Worm (Caenorhabditis elegans) whole organism, mixed stage, embryonic: ENCODE results near the gene tag-325.

ENCODE experiments used
- M03D4.4 ChIP-seq: sonication (generic microtip); optimal IDR thresholded peaks from 2 replicates; lab custom pipeline; 2017; ENCODE audit warnings: mild to moderate bottlenecking, missing genetic modification characterization, missing compliant biosample characterization
- ceh-39 ChIP-seq: fragments of 150-350 bp; optimal IDR thresholded peaks from 2 replicates; lab custom pipeline; 2014; ENCODE audit warnings: missing biosample characterization, missing genetic modification characterization
- ceh-43 ChIP-seq: fragments of 200-800 bp; sonication (Bioruptor generic); optimal IDR thresholded peaks from 2 replicates; lab custom pipeline; 2018; ENCODE audit warnings: mild to moderate bottlenecking, missing genetic modification characterization, moderate library complexity, missing compliant biosample characterization
- ceh-83 ChIP-seq: fragments of 200-800 bp; sonication (Bioruptor generic); optimal IDR thresholded peaks from 2 replicates; lab custom pipeline; 2018; ENCODE audit warnings: mild to moderate bottlenecking, missing genetic modification characterization, missing compliant biosample characterization
- ces-1 ChIP-seq: fragments of 150-350 bp; optimal IDR thresholded peaks from 2 replicates; lab custom pipeline; 2014; ENCODE audit warnings: missing biosample characterization, missing genetic modification reagents, missing genetic modification characterization
- cnd-1 ChIP-seq: fragments of 200-800 bp; sonication (Bioruptor generic); optimal IDR thresholded peaks from 2 replicates; lab custom pipeline; 2018; ENCODE audit warnings: mild to moderate bottlenecking, missing genetic modification characterization, missing compliant biosample characterization
- drap-1 ChIP-seq: fragments of 200-800 bp; sonication (Bioruptor generic); optimal IDR thresholded peaks from 3 replicates; lab custom pipeline; 2018; ENCODE audit warnings: mild to moderate bottlenecking, missing genetic modification characterization, missing compliant biosample characterization
- elt-1 ChIP-seq: sonication (generic microtip); optimal IDR thresholded peaks from 2 replicates; lab custom pipeline; 2017; ENCODE audit warnings: missing genetic modification characterization, mild to moderate bottlenecking, missing compliant biosample characterization, antibody characterized with exemption, moderate library complexity, borderline replicate concordance; ENCODE audit not compliant: insufficient read depth
- elt-3 ChIP-seq: fragments of 150-350 bp; optimal IDR thresholded peaks from 2 replicates; lab custom pipeline; 2014; ENCODE audit warnings: missing biosample characterization, missing genetic modification characterization
- flh-1 ChIP-seq: fragments of 200-800 bp; sonication (Bioruptor generic); optimal IDR thresholded peaks from 2 replicates; lab custom pipeline; 2018; ENCODE audit warnings: mild to moderate bottlenecking, missing genetic modification characterization, moderate library complexity, missing compliant biosample characterization
- hlh-1 ChIP-seq: fragments of 150-350 bp; optimal IDR thresholded peaks from 2 replicates; lab custom pipeline; 2014; ENCODE audit warnings: missing biosample characterization, missing genetic modification reagents, missing genetic modification characterization
- lin-13 ChIP-seq: fragments of 150-350 bp; optimal IDR thresholded peaks from 2 replicates; lab custom pipeline; 2014; ENCODE audit warnings: missing biosample characterization, missing genetic modification characterization
- lin-32 ChIP-seq: fragments of 200-800 bp; sonication (Bioruptor generic); optimal IDR thresholded peaks from 2 replicates; lab custom pipeline; 2018; ENCODE audit warnings: mild to moderate bottlenecking, missing genetic modification characterization, missing compliant biosample characterization
- lsy-2 ChIP-seq: fragments of 150-350 bp; optimal IDR thresholded peaks from 2 replicates; lab custom pipeline; 2014; ENCODE audit warnings: missing biosample characterization, missing genetic modification characterization
- mab-5 ChIP-seq: fragments of 150-350 bp; optimal IDR thresholded peaks from 2 replicates; lab custom pipeline; 2014; ENCODE audit warnings: missing biosample characterization, missing genetic modification characterization
- mep-1 ChIP-seq: fragments of 150-350 bp; optimal IDR thresholded peaks from 2 replicates; lab custom pipeline; 2017; ENCODE audit warnings: missing biosample characterization, missing genetic modification reagents, missing genetic modification characterization, inconsistent platforms
- mls-2 ChIP-seq: sonication (generic microtip); optimal IDR thresholded peaks from 2 replicates; lab custom pipeline; 2016; ENCODE audit warnings: mild to moderate bottlenecking, missing genetic modification characterization, moderate library complexity, missing compliant biosample characterization
- nhr-12 ChIP-seq: fragments of 150-350 bp; optimal IDR thresholded peaks from 2 replicates; lab custom pipeline; 2014; ENCODE audit warnings: missing biosample characterization, missing genetic modification characterization
- nhr-2 ChIP-seq: fragments of 150-350 bp; optimal IDR thresholded peaks from 2 replicates; lab custom pipeline; 2014; ENCODE audit warnings: missing biosample characterization, missing genetic modification characterization
- nhr-237 ChIP-seq: fragments of 150-350 bp; optimal IDR thresholded peaks from 2 replicates; lab custom pipeline; 2014; ENCODE audit warnings: missing biosample characterization, missing genetic modification characterization
- nhr-28 ChIP-seq: fragments of 150-350 bp; optimal IDR thresholded peaks from 2 replicates; lab custom pipeline; 2014; ENCODE audit warnings: missing biosample characterization, missing genetic modification characterization
- nhr-76 ChIP-seq: sonication (generic microtip); optimal IDR thresholded peaks from 2 replicates; lab custom pipeline; 2017; ENCODE audit warnings: missing biosample characterization, missing genetic modification characterization
- pha-4 ChIP-seq: fragments of 150-350 bp; optimal IDR thresholded peaks from 2 replicates; lab custom pipeline; 2018; ENCODE audit warnings: missing biosample characterization, missing genetic modification reagents, missing genetic modification characterization
- sem-2 ChIP-seq: fragments of 200-800 bp; sonication (Bioruptor generic); optimal IDR thresholded peaks from 2 replicates; lab custom pipeline; 2018; ENCODE audit warnings: mild to moderate bottlenecking, missing genetic modification characterization, missing compliant biosample characterization
- snpc-4 ChIP-seq: fragments of 150-350 bp; optimal IDR thresholded peaks from 2 replicates; lab custom pipeline; 2014; ENCODE audit warnings: missing biosample characterization, missing genetic modification characterization
- sptf-1 ChIP-seq: sonication (generic microtip); optimal IDR thresholded peaks from 2 replicates; lab custom pipeline; 2017; ENCODE audit warnings: mild to moderate bottlenecking, missing genetic modification characterization, moderate library complexity, missing compliant biosample characterization
- tbx-8 ChIP-seq: fragments of 200-800 bp; sonication (Bioruptor generic); optimal IDR thresholded peaks from 2 replicates; lab custom pipeline; 2018; ENCODE audit warnings: mild to moderate bottlenecking, missing genetic modification characterization, moderate library complexity, missing compliant biosample characterization
- unc-120 ChIP-seq: sonication (generic microtip); optimal IDR thresholded peaks from 2 replicates; lab custom pipeline; 2017; ENCODE audit warnings: missing genetic modification characterization, missing compliant biosample characterization; ENCODE audit not compliant: poor library complexity, severe bottlenecking
- unc-39 ChIP-seq: fragments of 150-350 bp; optimal IDR thresholded peaks from 2 replicates; lab custom pipeline; 2014; ENCODE audit warnings: missing biosample characterization, missing genetic modification characterization
- zip-8 ChIP-seq: fragments of 150-350 bp; optimal IDR thresholded peaks from 2 replicates; lab custom pipeline; 2014; ENCODE audit warnings: missing biosample characterization, missing genetic modification characterization
- ztf-11 ChIP-seq: fragments of 150-350 bp; optimal IDR thresholded peaks from 2 replicates; lab custom pipeline; 2014; ENCODE audit warnings: missing biosample characterization, missing genetic modification characterization

tag-325 gene

ce11 chrIII:4796536-4796935, at the start of gene tag-325:
TSS of gene tag-325 (plus strand) at chrIII:4796836.
- TF ChIP-seq snpc-4 (tag; lab: Kevin White, UChicago): no peak
- TF ChIP-seq drap-1 (GFP tag; lab: Kevin White, UChicago): no peak
- TF ChIP-seq nhr-28 (tag; lab: Kevin White, UChicago): no peak
- TF ChIP-seq mep-1 (tag; lab: Kevin White, UChicago): no peak
- TF ChIP-seq pha-4 (tag; lab: Kevin White, UChicago): no peak
- TF ChIP-seq flh-1 (GFP tag; lab: Kevin White, UChicago): no peak
- no peak for TF ChIP-seq cnd-1 (tag; lab: Kevin White, UChicago)
- no peak for TF ChIP-seq ceh-43 (GFP tag; lab: Kevin White, UChicago)
- no peak for TF ChIP-seq ceh-39
- no peak for TF ChIP-seq ztf-11 (tag; lab: Kevin White, UChicago)
- TF ChIP-seq nhr-2: no peak
- no peak for TF ChIP-seq tbx-8 (GFP tag; lab: Kevin White, UChicago)
- no peak for TF ChIP-seq lsy-2
- no peak for TF ChIP-seq mab-5 (tag; lab: Kevin White, UChicago)
- TF ChIP-seq lin-32: no peak
- TF ChIP-seq unc-39 (tag; lab: Kevin White, UChicago): no peak

ce11 chrIII:4748109-4748508, 48.5 kb upstream of the tag-325 start, which contains the start of gene col-89:
TSS of gene col-89 (plus strand) at chrIII:4748127.
- TF ChIP-seq ceh-39: no peak
- no peak for TF ChIP-seq lin-32
- TF ChIP-seq flh-1 (GFP tag; lab: Kevin White, UChicago): no peak
- TF ChIP-seq nhr-2: no peak
- no peak for TF ChIP-seq ces-1 (GFP tag; lab: Kevin White, UChicago)
- TF ChIP-seq ceh-83: no peak
- no peak for TF ChIP-seq lsy-2
- TF ChIP-seq zip-8 (tag; lab: Kevin White, UChicago): no peak
- TF ChIP-seq mep-1 (tag; lab: Kevin White, UChicago): no peak
- no peak for TF ChIP-seq hlh-1 (tag; lab: Kevin White, UChicago)
- no peak for TF ChIP-seq nhr-28 (tag; lab: Kevin White, UChicago)
- TF ChIP-seq nhr-237: no peak
- TF ChIP-seq cnd-1 (tag; lab: Kevin White, UChicago): no peak
- no peak for TF ChIP-seq mls-2 (tag; lab: Kevin White, UChicago)
- no peak for TF ChIP-seq unc-39 (tag; lab: Kevin White, UChicago)
- TF ChIP-seq ceh-43 (GFP tag; lab: Kevin White, UChicago): no peak
- no peak for TF ChIP-seq sem-2 (GFP tag; lab: Kevin White, UChicago)
- TF ChIP-seq nhr-12 (tag; lab: Kevin White, UChicago): no peak
- no peak for TF ChIP-seq M03D4.4 (tag; lab: Kevin White, UChicago)
- no peak for TF ChIP-seq sptf-1 (tag; lab: Kevin White, UChicago)
- TF ChIP-seq, all 35 proteins: peak for 0

- no peak for TF ChIP-seq nhr-237
- no peak for TF ChIP-seq ceh-83
- no peak for TF ChIP-seq pha-4 (tag; lab: Kevin White, UChicago)
- TF ChIP-seq ceh-39: no peak
- no peak for TF ChIP-seq snpc-4 (tag; lab: Kevin White, UChicago)
- TF ChIP-seq lsy-2: no peak
- TF ChIP-seq mep-1 (tag; lab: Kevin White, UChicago): no peak
- no peak for TF ChIP-seq cnd-1 (tag; lab: Kevin White, UChicago)
- TF ChIP-seq, all 35 proteins: peak for 0
These were observed 48.0 kb upstream of the tag-325 start for ce11 chrIII:4748666-4749065.

ce11 chrIII:4754001-4754561, 42.6 kb upstream of the tag-325 start, which contains the start of the genes rps-0 and rbg-3:
TSS of gene rps-0 (minus strand) at chrIII:4754051.
TSS of gene rbg-3 (plus strand) at chrIII:4754424.
- TF ChIP-seq drap-1 (GFP tag; lab: Kevin White, UChicago) (peak; percentile 43), ceh-39 (peak; percentile 86), nhr-28 (tag; lab: Kevin White, UChicago) (no peak), nhr-2 (no peak), unc-120 (tag; lab: Kevin White, UChicago) (peak; percentile 65), nhr-76 (tag; lab: Kevin White, UChicago) (no peak), pha-4 (tag; lab: Kevin White, UChicago) (peak; percentile 81), hlh-1 (tag; lab: Kevin White, UChicago) (peak; percentile 61), elt-1 (tag; lab: Kevin White, UChicago) (no peak), mab-5 (tag; lab: Kevin White, UChicago) (peak; percentile 56), lsy-2 (peak; percentile 90), cnd-1 (tag; lab: Kevin White, UChicago) (no peak), nhr-237 (peak; percentile 91), lin-13 (peak; percentile 79), elt-3 (peak; percentile 17), ces-1 (GFP tag; lab: Kevin White, UChicago) (peak; percentile 96), mep-1 (tag; lab: Kevin White, UChicago) (peak; percentile 98)
